Worm (Caenorhabditis elegans) whole organism, L1 larva: Measurements from ENCODE around the gene Y49F6B.8.

Source experiments
- C16A3.4 ChIP-seq: fragments of 150-350 bp; optimal IDR thresholded peaks from 2 replicates; lab custom pipeline; 2014; ENCODE audit warnings: missing biosample characterization, missing genetic modification characterization
- F16B12.6 ChIP-seq: fragments of 150-350 bp; optimal IDR thresholded peaks from 2 replicates; lab custom pipeline; 2014; ENCODE audit warnings: missing biosample characterization, missing genetic modification characterization
- Y116A8C.19 ChIP-seq: sonication (generic microtip); optimal IDR thresholded peaks from 2 replicates; lab custom pipeline; 2016; ENCODE audit warnings: missing compliant biosample characterization, missing genetic modification characterization, borderline replicate concordance
- alr-1 ChIP-seq: fragments of 200-800 bp; sonication (Bioruptor generic); optimal IDR thresholded peaks from 2 replicates; lab custom pipeline; 2018; ENCODE audit warnings: borderline replicate concordance, mild to moderate bottlenecking, missing genetic modification characterization, missing compliant biosample characterization
- aly-2 ChIP-seq: fragments of 150-350 bp; optimal IDR thresholded peaks from 2 replicates; lab custom pipeline; 2014; ENCODE audit warnings: missing biosample characterization, missing genetic modification characterization
- blmp-1 ChIP-seq: fragments of 150-350 bp; optimal IDR thresholded peaks from 2 replicates; lab custom pipeline; 2014; ENCODE audit warnings: missing biosample characterization, missing genetic modification characterization
- ceh-63 ChIP-seq: fragments of 200-800 bp; sonication (Bioruptor generic); optimal IDR thresholded peaks from 2 replicates; lab custom pipeline; 2018; ENCODE audit warnings: mild to moderate bottlenecking, missing genetic modification characterization, missing compliant biosample characterization
- ceh-8 ChIP-seq: fragments of 200-800 bp; sonication (Bioruptor generic); optimal IDR thresholded peaks from 2 replicates; lab custom pipeline; 2018; ENCODE audit warnings: mild to moderate bottlenecking, missing genetic modification characterization, moderate library complexity, missing compliant biosample characterization
- ceh-88 ChIP-seq: fragments of 200-800 bp; sonication (Bioruptor generic); IDR thresholded peaks from 2 replicates; pipeline ENCODE4 v1.3.6; 2022; ENCODE audit warnings: missing genetic modification characterization, missing compliant biosample characterization
- dpl-1 ChIP-seq, 3 experiments: fragments of 150-350 bp in 2 of 3; sonication (generic microtip) in 1 of 3; optimal IDR thresholded peaks; 2 replicates each; lab custom pipeline; 2014 to 2017; ENCODE audit warnings: missing biosample characterization in 3 of 3, missing genetic modification characterization in 3 of 3, missing genetic modification reagents in 3 of 3
- dsc-1 ChIP-seq: sonication (generic microtip); optimal IDR thresholded peaks from 2 replicates; lab custom pipeline; 2016; ENCODE audit warnings: mild to moderate bottlenecking, missing genetic modification characterization, missing compliant biosample characterization
- efl-1 ChIP-seq, 4 experiments: fragments of 150-350 bp; optimal IDR thresholded peaks in 3 of 4; peaks in 1 of 4; 1 replicate in 1 of 4; 2 replicates in 3 of 4; lab custom pipeline; 2014; ENCODE audit warnings: missing biosample characterization in 2 of 4, missing genetic modification characterization in 2 of 4, missing genetic modification reagents in 2 of 4
- efl-3 ChIP-seq: fragments of 200-800 bp; sonication (Bioruptor generic); optimal IDR thresholded peaks from 2 replicates; lab custom pipeline; 2018; ENCODE audit warnings: mild to moderate bottlenecking, missing genetic modification characterization, missing compliant biosample characterization
- egl-13 ChIP-seq: sonication (generic microtip); optimal IDR thresholded peaks from 2 replicates; lab custom pipeline; 2016; ENCODE audit warnings: missing genotype, missing genetic modification reagents, missing genetic modification characterization, missing compliant biosample characterization
- egl-27 ChIP-seq, 2 experiments: fragments of 150-350 bp in 1 of 2; sonication (generic microtip); optimal IDR thresholded peaks; 3 replicates each; lab custom pipeline; 2017 to 2018; ENCODE audit warnings: missing biosample characterization in 2 of 2, missing genetic modification characterization in 2 of 2, missing genetic modification reagents in 2 of 2
- ets-5 ChIP-seq: fragments of 200-800 bp; sonication (Bioruptor generic); IDR thresholded peaks from 2 replicates; pipeline ENCODE4 v1.3.6; 2022; ENCODE audit warnings: missing genetic modification characterization, missing compliant biosample characterization
- fkh-10 ChIP-seq: sonication (generic microtip); optimal IDR thresholded peaks from 2 replicates; lab custom pipeline; 2017; ENCODE audit warnings: missing biosample characterization, missing genetic modification reagents, missing genetic modification characterization
- fkh-8 ChIP-seq: sonication (generic microtip); optimal IDR thresholded peaks from 2 replicates; lab custom pipeline; 2016; ENCODE audit warnings: mild to moderate bottlenecking, missing genetic modification characterization, missing compliant biosample characterization
- fos-1 ChIP-seq: fragments of 150-350 bp; optimal IDR thresholded peaks from 2 replicates; lab custom pipeline; 2014; ENCODE audit warnings: missing biosample characterization, missing genetic modification characterization
- grh-1 ChIP-seq: fragments of 200-800 bp; sonication (Bioruptor generic); IDR thresholded peaks from 2 replicates; pipeline ENCODE4 v1.3.6; 2022; ENCODE audit warnings: missing genetic modification reagents, missing genetic modification characterization, missing compliant biosample characterization
- hlh-17 ChIP-seq: fragments of 200-800 bp; sonication (Bioruptor generic); optimal IDR thresholded peaks from 2 replicates; lab custom pipeline; 2018; ENCODE audit warnings: missing genetic modification characterization, mild to moderate bottlenecking, missing compliant biosample characterization, moderate library complexity, borderline replicate concordance
- lin-13 ChIP-seq: fragments of 150-350 bp; optimal IDR thresholded peaks from 2 replicates; lab custom pipeline; 2014; ENCODE audit warnings: missing biosample characterization, missing genetic modification reagents, missing genetic modification characterization
- lin-14 ChIP-seq: fragments of 200-800 bp; sonication (Bioruptor generic); optimal IDR thresholded peaks from 2 replicates; lab custom pipeline; 2018; ENCODE audit warnings: mild to moderate bottlenecking, missing genetic modification characterization, moderate library complexity, missing compliant biosample characterization
- lir-3 ChIP-seq: sonication (generic microtip); optimal IDR thresholded peaks from 2 replicates; lab custom pipeline; 2016; ENCODE audit warnings: mild to moderate bottlenecking, missing genetic modification characterization, moderate library complexity, missing compliant biosample characterization; ENCODE audit not compliant: poor library complexity
- lsy-2 ChIP-seq, 2 experiments: fragments of 150-350 bp; optimal IDR thresholded peaks; 2 replicates each; lab custom pipeline; 2014; ENCODE audit warnings: missing biosample characterization in 2 of 2, missing genetic modification characterization in 2 of 2
- mdl-1 ChIP-seq, 2 experiments: fragments of 150-350 bp; optimal IDR thresholded peaks; 2 replicates each; lab custom pipeline; 2014 to 2017; ENCODE audit warnings: missing biosample characterization in 2 of 2, missing genetic modification characterization in 2 of 2, inconsistent platforms in 1 of 2
- mef-2 ChIP-seq: fragments of 150-350 bp; optimal IDR thresholded peaks from 2 replicates; lab custom pipeline; 2014; ENCODE audit warnings: missing biosample characterization, missing genetic modification characterization
- nhr-11 ChIP-seq: fragments of 150-350 bp; optimal IDR thresholded peaks from 2 replicates; lab custom pipeline; 2014; ENCODE audit warnings: missing biosample characterization, missing genetic modification characterization
- nhr-12 ChIP-seq: sonication (generic microtip); optimal IDR thresholded peaks from 2 replicates; lab custom pipeline; 2017; ENCODE audit warnings: missing biosample characterization, missing genetic modification characterization
- nhr-19 ChIP-seq: fragments of 200-800 bp; sonication (Bioruptor generic); conservative IDR thresholded peaks from 2 replicates; pipeline ENCODE4 v1.3.6; 2022; ENCODE audit warnings: missing genetic modification characterization, missing compliant biosample characterization
- nhr-20 ChIP-seq: sonication (generic microtip); optimal IDR thresholded peaks from 2 replicates; lab custom pipeline; 2016; ENCODE audit warnings: mild to moderate bottlenecking, missing genetic modification characterization, missing compliant biosample characterization
- nhr-28 ChIP-seq: fragments of 150-350 bp; optimal IDR thresholded peaks from 2 replicates; lab custom pipeline; 2014; ENCODE audit warnings: missing biosample characterization, missing genetic modification characterization
- nhr-71 ChIP-seq: sonication (generic microtip); optimal IDR thresholded peaks from 2 replicates; lab custom pipeline; 2016; ENCODE audit warnings: mild to moderate bottlenecking, missing genetic modification characterization, moderate library complexity, missing compliant biosample characterization
- nhr-76 ChIP-seq: sonication (generic microtip); optimal IDR thresholded peaks from 2 replicates; lab custom pipeline; 2017; ENCODE audit warnings: missing biosample characterization, missing genetic modification characterization
- nhr-85 ChIP-seq: sonication (generic microtip); peaks from one replicate; lab custom pipeline; 2016; ENCODE audit warnings: missing genetic modification characterization, inconsistent platforms, missing compliant biosample characterization
- rnt-1 ChIP-seq: sonication (generic microtip); optimal IDR thresholded peaks from 2 replicates; lab custom pipeline; 2016; ENCODE audit warnings: mild to moderate bottlenecking, missing genetic modification characterization, moderate library complexity, missing compliant biosample characterization
- skn-1 ChIP-seq: fragments of 150-350 bp; optimal IDR thresholded peaks from 2 replicates; lab custom pipeline; 2014; ENCODE audit warnings: missing biosample characterization, missing genetic modification characterization
- snu-23 ChIP-seq: sonication (generic microtip); optimal IDR thresholded peaks from 2 replicates; lab custom pipeline; 2016; ENCODE audit warnings: missing genetic modification characterization, missing compliant biosample characterization
- sox-4 ChIP-seq: sonication (generic microtip); optimal IDR thresholded peaks from 2 replicates; lab custom pipeline; 2016; ENCODE audit warnings: missing genetic modification characterization, missing compliant biosample characterization
- tbx-2 ChIP-seq: sonication (generic microtip); optimal IDR thresholded peaks from 2 replicates; lab custom pipeline; 2016; ENCODE audit warnings: missing genetic modification characterization, missing compliant biosample characterization
- tlp-1 ChIP-seq: fragments of 150-350 bp; optimal IDR thresholded peaks from 2 replicates; lab custom pipeline; 2014; ENCODE audit warnings: missing biosample characterization, missing genetic modification characterization
- unc-30 ChIP-seq: sonication (generic microtip); optimal IDR thresholded peaks from 2 replicates; lab custom pipeline; 2017; ENCODE audit warnings: missing biosample characterization, missing genetic modification characterization
- unc-62 ChIP-seq: fragments of 150-350 bp; optimal IDR thresholded peaks from 2 replicates; lab custom pipeline; 2014; ENCODE audit warnings: missing biosample characterization, missing genetic modification reagents, missing genetic modification characterization
- unc-86 ChIP-seq: sonication (generic microtip); optimal IDR thresholded peaks from 2 replicates; lab custom pipeline; 2016; ENCODE audit warnings: missing genetic modification characterization, missing compliant biosample characterization
- zag-1 ChIP-seq: fragments of 150-350 bp; optimal IDR thresholded peaks from 2 replicates; lab custom pipeline; 2014; ENCODE audit warnings: missing biosample characterization, missing genetic modification characterization
- zip-4 ChIP-seq: fragments of 200-800 bp; sonication (Bioruptor generic); optimal IDR thresholded peaks from 2 replicates; lab custom pipeline; 2018; ENCODE audit warnings: mild to moderate bottlenecking, missing genetic modification characterization, moderate library complexity, missing compliant biosample characterization
- ztf-11 ChIP-seq, 2 experiments: sonication (generic microtip); optimal IDR thresholded peaks; 2 replicates each; lab custom pipeline; 2016 to 2017; ENCODE audit warnings: missing genetic modification characterization in 2 of 2, missing biosample characterization in 1 of 2, missing compliant biosample characterization in 1 of 2

Gene Y49F6B.8

ce11 chrII:3520988-3521850, 39.7 kb upstream of the Y49F6B.8 start, which contains the start of gene W09G10.9 (continued):
- TF ChIP-seq snu-23 (GFP tag; lab: Kevin White, UChicago) = peak; percentile 83
- TF ChIP-seq sox-4 (tag; lab: Kevin White, UChicago) = no peak
- peak; percentile 63 for TF ChIP-seq nhr-85 (tag; lab: Kevin White, UChicago)
- peak; percentile 78 for TF ChIP-seq fkh-8 (tag; lab: Kevin White, UChicago)
- peak; percentile 27 for TF ChIP-seq zip-4
- TF ChIP-seq nhr-19 (GFP tag; lab: Robert Waterston, UW) = peak; percentile 88
- no peak for TF ChIP-seq Y116A8C.19
- no peak for TF ChIP-seq nhr-76
- peak; percentile 78 for TF ChIP-seq nhr-20 (tag; lab: Kevin White, UChicago)
- peak; percentile 72 to 77 for TF ChIP-seq lsy-2 (tag; optimal IDR thresholded peaks at IDR 0.05; lab: Kevin White, UChicago)
- TF ChIP-seq ceh-63 (GFP tag; lab: Kevin White, UChicago) = no peak
- peak; percentile 48 for TF ChIP-seq F16B12.6 (tag; lab: Kevin White, UChicago)
- TF ChIP-seq nhr-12 (tag; lab: Kevin White, UChicago) = no peak
- TF ChIP-seq ceh-88 (GFP tag; lab: Robert Waterston, UW) = peak; percentile 73
- TF ChIP-seq tlp-1 (tag; lab: Kevin White, UChicago) = no peak
- no peak for TF ChIP-seq unc-62 (GFP tag; lab: Kevin White, UChicago)
- TF ChIP-seq skn-1 (tag; lab: Kevin White, UChicago) = peak; percentile 41
- no peak for TF ChIP-seq ceh-8 (GFP tag; lab: Kevin White, UChicago)
- TF ChIP-seq nhr-28 (tag; lab: Kevin White, UChicago) = no peak
- TF ChIP-seq fkh-10 (GFP tag; lab: Kevin White, UChicago) = peak; percentile 14
- peak in 1 of 2 experiments; percentile 56 for TF ChIP-seq ztf-11 (tag; optimal IDR thresholded peaks at IDR 0.05; lab: Kevin White, UChicago)
- no peak for TF ChIP-seq zag-1 (tag; lab: Kevin White, UChicago)
- peak; percentile 71 for TF ChIP-seq lin-14 (GFP tag; lab: Kevin White, UChicago)
- peak; percentile 34; the same call in 1 of the 2 replicates for TF ChIP-seq grh-1 (GFP tag; lab: Robert Waterston, UW)
- peak in 1 of 2 experiments; percentile 61 for TF ChIP-seq mdl-1 (tag; optimal IDR thresholded peaks at IDR 0.05; lab: Kevin White, UChicago)

ce11 chrII:3518961-3519544, 37.6 kb upstream of the Y49F6B.8 start, which contains the start of gene clec-126:
Gene clec-126, plus strand, starts transcription at chrII:3519494.
- TF ChIP-seq lin-14 (GFP tag; lab: Kevin White, UChicago) (peak; percentile 76), C16A3.4 (peak; percentile 57), mef-2 (tag; lab: Kevin White, UChicago) (peak; percentile 15), efl-1 (optimal IDR thresholded peaks at IDR 0.05; lab: Kevin White, UChicago) (peak; percentile 38 to 59), efl-1 (GFP tag; optimal IDR thresholded peaks at IDR 0.05 in 1 of 2; lab: Kevin White, UChicago) (peak; percentile 40 to 93), hlh-17 (GFP tag; lab: Kevin White, UChicago) (no peak), lin-13 (GFP tag; lab: Kevin White, UChicago) (peak; percentile 79), nhr-71 (tag; lab: Kevin White, UChicago) (peak; percentile 81), efl-3 (GFP tag; lab: Kevin White, UChicago) (no peak), fos-1 (tag; lab: Kevin White, UChicago) (peak; percentile 53), dpl-1 (GFP tag; optimal IDR thresholded peaks at IDR 0.05; lab: Kevin White, UChicago) (peak in 2 of 3 experiments; percentile 46 to 49), ceh-88 (GFP tag; lab: Robert Waterston, UW) (0 out of 2 replicates have a peak, but pooled peaks have one; percentile 33), egl-27 (tag; optimal IDR thresholded peaks at IDR 0.05; lab: Kevin White, UChicago) (peak in 1 of 2 experiments; percentile 35), tbx-2 (tag; lab: Kevin White, UChicago) (peak; percentile 65), dsc-1 (tag; lab: Kevin White, UChicago) (peak; percentile 62), unc-86 (tag; lab: Kevin White, UChicago) (peak; percentile 48), nhr-11 (tag; lab: Kevin White, UChicago) (no peak), fkh-10 (GFP tag; lab: Kevin White, UChicago) (peak; percentile 10), ets-5 (GFP tag; lab: Robert Waterston, UW) (no peak), unc-30 (tag; lab: Kevin White, UChicago) (no peak), lir-3 (tag; lab: Kevin White, UChicago) (peak; percentile 39), grh-1 (GFP tag; lab: Robert Waterston, UW) (peak; percentile 7; the same call in 1 of the 2 replicates), aly-2 (no peak), rnt-1 (tag; lab: Kevin White, UChicago) (peak; percentile 66), blmp-1 (tag; lab: Kevin White, UChicago) (peak; percentile 40), ztf-11 (tag; optimal IDR thresholded peaks at IDR 0.05; lab: Kevin White, UChicago) (peak in 1 of 2 experiments; percentile 52), alr-1 (tag; lab: Kevin White, UChicago) (no peak), egl-13 (tag; lab: Kevin White, UChicago) (peak; percentile 45)
